Worm (Caenorhabditis elegans): ENCODE measurements around the gene lin-12.

DNA sequence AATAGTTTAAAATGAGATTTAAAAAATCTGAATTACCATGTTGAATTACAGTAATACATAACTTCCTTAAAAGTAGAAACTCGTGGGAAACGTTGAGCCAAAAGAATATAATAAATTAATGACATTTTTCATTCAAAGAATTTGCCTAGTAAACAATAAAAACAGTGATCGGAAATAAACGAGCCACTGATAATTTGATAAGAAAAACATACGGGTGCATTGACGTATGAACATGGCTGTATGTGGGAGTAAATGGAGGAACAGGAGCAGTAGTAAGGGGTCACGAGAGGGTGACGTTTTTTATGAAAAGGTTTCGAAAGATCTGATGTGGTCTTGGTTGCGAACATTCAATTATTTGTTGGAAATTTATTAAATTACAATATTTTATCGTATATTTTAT is 40.5 kb downstream of the lin-12 start:
- TF ChIP-seq ama-1 (optimal IDR thresholded peaks at IDR 0.05) (no peak), nhr-10 (tag; optimal IDR thresholded peaks at IDR 0.05) (no peak), ztf-11 (tag; optimal IDR thresholded peaks at IDR 0.05) (no peak), alr-1 (tag; optimal IDR thresholded peaks at IDR 0.05) (no peak), blmp-1 (tag; optimal IDR thresholded peaks at IDR 0.05; ENCODE audit: insufficient read depth) (no peak), mdl-1 (tag; optimal IDR thresholded peaks at IDR 0.05) (no peak), fos-1 (tag; optimal IDR thresholded peaks at IDR 0.05) (peak; percentile 45), unc-55 (GFP tag; optimal IDR thresholded peaks at IDR 0.05) (no peak), nhr-6 (tag; optimal IDR thresholded peaks at IDR 0.05) (no peak), unc-39 (tag; optimal IDR thresholded peaks at IDR 0.05) (no peak), nhr-12 (tag; optimal IDR thresholded peaks at IDR 0.05) (no peak)
